In the genomic region with DNA sequence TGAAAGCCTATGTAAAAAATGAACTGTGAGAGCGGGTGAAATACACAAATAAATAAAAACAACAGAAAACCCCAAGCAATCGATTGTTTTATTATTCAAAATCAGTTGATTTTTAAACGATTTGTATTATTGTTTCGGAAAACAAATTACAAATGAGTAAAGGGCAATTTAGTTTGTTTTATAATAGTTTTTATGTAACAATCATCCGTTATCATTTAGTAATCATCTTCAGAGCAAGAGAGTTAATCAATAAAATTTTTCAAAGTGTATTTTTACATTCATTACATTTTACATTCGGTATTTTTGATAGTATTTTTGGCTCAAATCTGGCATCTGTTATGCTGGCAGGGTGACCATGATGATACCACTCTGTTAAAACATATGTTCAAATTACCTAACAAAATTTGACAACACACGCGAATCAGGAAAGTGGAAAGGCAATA, we compare ENCODE assay signal across 1 fruit fly cellular context.
A peak's percentile ranks its signal among the peaks of the same experiment; 100 is the strongest.
TF ChIP-seq lines count a peak whose summit lies in the region.

A gene (plus strand): TSS at position 384 of the 443 bp plus-strand sequence.
A gene (plus strand): TSS at position 384 of the 443 bp plus-strand sequence.

TF ChIP-seq in whole organism, embryonic, 481 proteins besides CTCF, POLR2A, EP300 and RAD21 (continued from another document and continues in another):
- TF ChIP-seq Drgx (GFP tag; IDR thresholded peaks at IDR 0.05; lab: Robert Waterston, UW) = peak; percentile 61; the same call in 1 of the 2 replicates
- no peak for TF ChIP-seq da (GFP tag; optimal IDR thresholded peaks at IDR 0.05; lab: Kevin White, UChicago)
- no peak for TF ChIP-seq Ets97D (GFP tag; optimal IDR thresholded peaks at IDR 0.05; lab: Kevin White, UChicago)
- TF ChIP-seq Meics (GFP tag; optimal IDR thresholded peaks at IDR 0.05; lab: Kevin White, UChicago) = peak; percentile 65
- peak; percentile 42; the same call in 1 of the 2 replicates for TF ChIP-seq CG10959 (GFP tag; IDR thresholded peaks at IDR 0.05; lab: Robert Waterston, UW)
- no peak for TF ChIP-seq CG7372 (GFP tag; IDR thresholded peaks at IDR 0.05; lab: Robert Waterston, UW)
- TF ChIP-seq CG2120 (GFP tag; optimal IDR thresholded peaks at IDR 0.05; lab: Kevin White, UChicago) = peak; percentile 55
- TF ChIP-seq eve (GFP tag; optimal IDR thresholded peaks at IDR 0.05; lab: Kevin White, UChicago) = no peak
- peak; percentile 9 for TF ChIP-seq salm (tag; optimal IDR thresholded peaks at IDR 0.05; lab: Kevin White, UChicago)
- peak; percentile 81 for TF ChIP-seq CG9727 (GFP tag; optimal IDR thresholded peaks at IDR 0.05; lab: Kevin White, UChicago)
- TF ChIP-seq abd-A (tag; optimal IDR thresholded peaks at IDR 0.05; lab: Kevin White, UChicago) = no peak
- TF ChIP-seq tup (GFP tag; optimal IDR thresholded peaks at IDR 0.05; lab: Kevin White, UChicago) = no peak
- TF ChIP-seq caup (GFP tag; optimal IDR thresholded peaks at IDR 0.05; lab: Kevin White, UChicago; ENCODE audit: severe bottlenecking) = peak; percentile 39
- TF ChIP-seq CG10147 (GFP tag; optimal IDR thresholded peaks at IDR 0.05; lab: Kevin White, UChicago) = peak; percentile 79
- TF ChIP-seq CG32767 (GFP tag; IDR thresholded peaks at IDR 0.05; lab: Robert Waterston, UW) = no peak
- TF ChIP-seq Dfd (GFP tag; optimal IDR thresholded peaks at IDR 0.05; lab: Kevin White, UChicago) = no peak
- peak; percentile 63 for TF ChIP-seq ind (GFP tag; optimal IDR thresholded peaks at IDR 0.05; lab: Kevin White, UChicago)
- TF ChIP-seq insv (GFP tag; optimal IDR thresholded peaks at IDR 0.05; lab: Kevin White, UChicago) = no peak
- TF ChIP-seq CG10565 (GFP tag; optimal IDR thresholded peaks at IDR 0.05; lab: Kevin White, UChicago) = peak; percentile 30
- no peak for TF ChIP-seq prd (optimal IDR thresholded peaks at IDR 0.05; lab: Kevin White, UChicago)
- TF ChIP-seq prd (GFP tag; IDR thresholded peaks at IDR 0.05; lab: Robert Waterston, UW) = peak; percentile 76
- TF ChIP-seq peb (GFP tag; IDR thresholded peaks at IDR 0.05; lab: Robert Waterston, UW) = no peak
- TF ChIP-seq CG13894 (tag; optimal IDR thresholded peaks at IDR 0.05; lab: Kevin White, UChicago) = no peak
- TF ChIP-seq CG34376 (GFP tag; optimal IDR thresholded peaks at IDR 0.05; lab: Kevin White, UChicago) = no peak
- no peak for TF ChIP-seq CG10321 (GFP tag; IDR thresholded peaks at IDR 0.05; lab: Robert Waterston, UW)
- peak; percentile 70 for TF ChIP-seq CG8388 (GFP tag; optimal IDR thresholded peaks at IDR 0.05; lab: Kevin White, UChicago)
- no peak for TF ChIP-seq sna (GFP tag; IDR thresholded peaks at IDR 0.05; lab: Robert Waterston, UW; ENCODE audit: partially characterized antibody)
- peak; percentile 81 for TF ChIP-seq zf30C (GFP tag; optimal IDR thresholded peaks at IDR 0.05; lab: Kevin White, UChicago)
- TF ChIP-seq lab (GFP tag; optimal IDR thresholded peaks at IDR 0.05; lab: Kevin White, UChicago) = peak; percentile 84
- TF ChIP-seq sisA (GFP tag; IDR thresholded peaks at IDR 0.05; lab: Robert Waterston, UW) = no peak
- TF ChIP-seq CG11456 (GFP tag; IDR thresholded peaks at IDR 0.05; lab: Robert Waterston, UW) = no peak
- TF ChIP-seq Sox102F (GFP tag; optimal IDR thresholded peaks at IDR 0.05; lab: Kevin White, UChicago) = peak; percentile 19
- TF ChIP-seq Stat92E (GFP tag; optimal IDR thresholded peaks at IDR 0.05; lab: Kevin White, UChicago) = no peak
- peak; percentile 37 for TF ChIP-seq CG5180 (GFP tag; optimal IDR thresholded peaks at IDR 0.05; lab: Kevin White, UChicago)
- no peak for TF ChIP-seq Doc2 (GFP tag; IDR thresholded peaks at IDR 0.05; lab: Robert Waterston, UW)
- TF ChIP-seq ash1 (GFP tag; optimal IDR thresholded peaks at IDR 0.05; lab: Kevin White, UChicago) = no peak
- TF ChIP-seq CG18764 (GFP tag; optimal IDR thresholded peaks at IDR 0.05; lab: Kevin White, UChicago) = peak; percentile 59
- TF ChIP-seq CG12391 (tag; optimal IDR thresholded peaks at IDR 0.05; lab: Kevin White, UChicago) = peak; percentile 43
- peak; percentile 51; the same call in 1 of the 2 replicates for TF ChIP-seq MBD-R2 (GFP tag; IDR thresholded peaks at IDR 0.05; lab: Robert Waterston, UW)
- no peak for TF ChIP-seq CG7271 (tag; optimal IDR thresholded peaks at IDR 0.05; lab: Kevin White, UChicago)
- TF ChIP-seq CG12155 (GFP tag; optimal IDR thresholded peaks at IDR 0.05; lab: Kevin White, UChicago) = peak; percentile 5
- peak; percentile 85 for TF ChIP-seq CG10979 (tag; optimal IDR thresholded peaks at IDR 0.05; lab: Kevin White, UChicago)
- peak; percentile 73 for TF ChIP-seq Hmx (GFP tag; optimal IDR thresholded peaks at IDR 0.05; lab: Kevin White, UChicago)
- TF ChIP-seq CG1792 (GFP tag; optimal IDR thresholded peaks at IDR 0.05; lab: Kevin White, UChicago) = peak; percentile 61
- TF ChIP-seq NC2α (GFP tag; optimal IDR thresholded peaks at IDR 0.05; lab: Kevin White, UChicago) = no peak
- peak; percentile 76 for TF ChIP-seq CG17359 (tag; optimal IDR thresholded peaks at IDR 0.05; lab: Kevin White, UChicago)
- TF ChIP-seq CG7786 (GFP tag; optimal IDR thresholded peaks at IDR 0.05; lab: Kevin White, UChicago) = no peak
- 0 out of 3 replicates have a peak, but pooled peaks have one; percentile 57 for TF ChIP-seq CG2199 (GFP tag; IDR thresholded peaks at IDR 0.05; lab: Robert Waterston, UW)
- TF ChIP-seq Nf-YB (GFP tag; optimal IDR thresholded peaks at IDR 0.05; lab: Kevin White, UChicago) = no peak
- TF ChIP-seq Ets65A (GFP tag; lab: Kevin White, UChicago) = no peak
- TF ChIP-seq Ravus (GFP tag; IDR thresholded peaks at IDR 0.05; lab: Robert Waterston, UW) = no peak
- no peak for TF ChIP-seq jing (GFP tag; optimal IDR thresholded peaks at IDR 0.05; lab: Kevin White, UChicago)
- no peak for TF ChIP-seq CG13123 (GFP tag; optimal IDR thresholded peaks at IDR 0.05; lab: Kevin White, UChicago)
- no peak for TF ChIP-seq Hr39 (optimal IDR thresholded peaks at IDR 0.05; lab: Kevin White, UChicago)
- no peak for TF ChIP-seq CG13775 (GFP tag; optimal IDR thresholded peaks at IDR 0.05; lab: Kevin White, UChicago)
- no peak for TF ChIP-seq CG7928 (GFP tag; optimal IDR thresholded peaks at IDR 0.05; lab: Kevin White, UChicago)
- TF ChIP-seq Camta (GFP tag; optimal IDR thresholded peaks at IDR 0.05; lab: Kevin White, UChicago) = no peak
- no peak for TF ChIP-seq Gsc (GFP tag; IDR thresholded peaks at IDR 0.05; lab: Robert Waterston, UW)
- peak; percentile 47 to 97 for TF ChIP-seq Pdp1 (GFP tag; optimal IDR thresholded peaks at IDR 0.05; lab: Kevin White, UChicago)
- peak; percentile 74 for TF ChIP-seq Ada2b (GFP tag; IDR thresholded peaks at IDR 0.05; lab: Robert Waterston, UW)
- no peak for TF ChIP-seq H15 (GFP tag; IDR thresholded peaks at IDR 0.05; lab: Robert Waterston, UW)
- no peak for TF ChIP-seq tna (GFP tag; IDR thresholded peaks at IDR 0.05; lab: Robert Waterston, UW; ENCODE audit: partially characterized antibody)
- TF ChIP-seq Poxn (GFP tag; IDR thresholded peaks at IDR 0.05; lab: Robert Waterston, UW) = no peak
- no peak for TF ChIP-seq CG4404 (GFP tag; IDR thresholded peaks at IDR 0.05; lab: Robert Waterston, UW)
- TF ChIP-seq NC2β (GFP tag; optimal IDR thresholded peaks at IDR 0.05; lab: Kevin White, UChicago) = peak; percentile 68
- TF ChIP-seq al (GFP tag; IDR thresholded peaks at IDR 0.05; lab: Robert Waterston, UW) = 0 out of 2 replicates have a peak, but pooled peaks have one; percentile 35
- no peak for TF ChIP-seq HLH4C (GFP tag; IDR thresholded peaks at IDR 0.05; lab: Robert Waterston, UW; ENCODE audit: partially characterized antibody)
- TF ChIP-seq CG1832 (GFP tag; optimal IDR thresholded peaks at IDR 0.05; lab: Kevin White, UChicago) = no peak
- TF ChIP-seq CG8281 (tag; optimal IDR thresholded peaks at IDR 0.05; lab: Kevin White, UChicago) = no peak
- peak; percentile 47 for TF ChIP-seq CG6854 (GFP tag; optimal IDR thresholded peaks at IDR 0.05; lab: Kevin White, UChicago)
- peak; percentile 83 for TF ChIP-seq fd96Cb (tag; optimal IDR thresholded peaks at IDR 0.05; lab: Kevin White, UChicago)
- TF ChIP-seq Dek (tag; optimal IDR thresholded peaks at IDR 0.05; lab: Kevin White, UChicago) = peak; percentile 18
- TF ChIP-seq Abd-B (GFP tag; optimal IDR thresholded peaks at IDR 0.05; lab: Kevin White, UChicago) = no peak
- no peak for TF ChIP-seq CoRest (tag; optimal IDR thresholded peaks at IDR 0.05; lab: Kevin White, UChicago)
- 0 out of 2 replicates have a peak, but pooled peaks have one; percentile 3 for TF ChIP-seq H2.0 (GFP tag; IDR thresholded peaks at IDR 0.05; lab: Robert Waterston, UW)
- TF ChIP-seq fd64A (GFP tag; optimal IDR thresholded peaks at IDR 0.05; lab: Kevin White, UChicago) = no peak
- no peak for TF ChIP-seq CG10462 (GFP tag; optimal IDR thresholded peaks at IDR 0.05; lab: Kevin White, UChicago)
- peak; percentile 82 for TF ChIP-seq CG13624 (GFP tag; optimal IDR thresholded peaks at IDR 0.05; lab: Kevin White, UChicago)
- peak; percentile 38; the same call in 1 of the 2 replicates for TF ChIP-seq Rfx (GFP tag; IDR thresholded peaks at IDR 0.05; lab: Robert Waterston, UW)
- peak; percentile 9 for TF ChIP-seq CG2116 (GFP tag; optimal IDR thresholded peaks at IDR 0.05; lab: Kevin White, UChicago)
- peak; percentile 24 for TF ChIP-seq Jarid2 (GFP tag; optimal IDR thresholded peaks at IDR 0.05; lab: Kevin White, UChicago)
- TF ChIP-seq sr (GFP tag; IDR thresholded peaks at IDR 0.05; lab: Robert Waterston, UW) = no peak; the same call in 2 of the 3 replicates
- peak; percentile 41; the same call in 1 of the 3 replicates for TF ChIP-seq Mrtf (GFP tag; IDR thresholded peaks at IDR 0.05; lab: Robert Waterston, UW)
- no peak for TF ChIP-seq CG31224 (GFP tag; IDR thresholded peaks at IDR 0.05; lab: Robert Waterston, UW)
- no peak for TF ChIP-seq NFAT (GFP tag; IDR thresholded peaks at IDR 0.05; lab: Robert Waterston, UW)
- no peak for TF ChIP-seq Hey (tag; optimal IDR thresholded peaks at IDR 0.05; lab: Kevin White, UChicago)
- peak; percentile 86 for TF ChIP-seq gem (tag; optimal IDR thresholded peaks at IDR 0.05; lab: Kevin White, UChicago)
- peak; percentile 70 for TF ChIP-seq CG6689 (GFP tag; IDR thresholded peaks at IDR 0.05; lab: Robert Waterston, UW)
- no peak for TF ChIP-seq otp (GFP tag; IDR thresholded peaks at IDR 0.05; lab: Robert Waterston, UW)
- no peak for TF ChIP-seq Oli (tag; optimal IDR thresholded peaks at IDR 0.05; lab: Kevin White, UChicago)
- TF ChIP-seq bsh (GFP tag; optimal IDR thresholded peaks at IDR 0.05; lab: Kevin White, UChicago) = peak in 1 of 2 experiments; percentile 43
- no peak for TF ChIP-seq Dref (GFP tag; IDR thresholded peaks at IDR 0.05; lab: Robert Waterston, UW)
- no peak for TF ChIP-seq CG8290 (GFP tag; optimal IDR thresholded peaks at IDR 0.05; lab: Kevin White, UChicago)
- TF ChIP-seq CG8290 (tag; optimal IDR thresholded peaks at IDR 0.05; lab: Kevin White, UChicago) = no peak
- TF ChIP-seq Usf (GFP tag; optimal IDR thresholded peaks at IDR 0.05; lab: Kevin White, UChicago) = no peak
- no peak for TF ChIP-seq MTF-1 (GFP tag; optimal IDR thresholded peaks at IDR 0.05; lab: Kevin White, UChicago; ENCODE audit: borderline replicate concordance)
- peak; percentile 70 for TF ChIP-seq CG34422 (GFP tag; IDR thresholded peaks at IDR 0.05; lab: Robert Waterston, UW)
- no peak for TF ChIP-seq CG11560 (tag; IDR thresholded peaks at IDR 0.05; lab: Robert Waterston, UW)
- no peak for TF ChIP-seq kni (GFP tag; optimal IDR thresholded peaks at IDR 0.05; lab: Kevin White, UChicago)
- peak; percentile 83 for TF ChIP-seq dmrt99B (tag; optimal IDR thresholded peaks at IDR 0.05; lab: Kevin White, UChicago)
- peak; percentile 33 for TF ChIP-seq stwl (tag; optimal IDR thresholded peaks at IDR 0.05; lab: Kevin White, UChicago)
- TF ChIP-seq yki (optimal IDR thresholded peaks at IDR 0.05; lab: Kevin White, UChicago) = no peak
- peak; percentile 80 for TF ChIP-seq CG2712 (tag; optimal IDR thresholded peaks at IDR 0.05; lab: Kevin White, UChicago)
- TF ChIP-seq CG10274 (GFP tag; optimal IDR thresholded peaks at IDR 0.05; lab: Kevin White, UChicago) = no peak
- TF ChIP-seq btn (GFP tag; optimal IDR thresholded peaks at IDR 0.05; lab: Kevin White, UChicago) = no peak
- 0 out of 2 replicates have a peak, but pooled peaks have one; percentile 35 for TF ChIP-seq chm (GFP tag; IDR thresholded peaks at IDR 0.05; lab: Robert Waterston, UW)
- peak; percentile 87 for TF ChIP-seq bab2 (GFP tag; optimal IDR thresholded peaks at IDR 0.05; lab: Kevin White, UChicago)
- TF ChIP-seq Xbp1 (GFP tag; optimal IDR thresholded peaks at IDR 0.05; lab: Kevin White, UChicago) = peak; percentile 36
- peak; percentile 36; the same call in 1 of the 2 replicates for TF ChIP-seq Atf6 (GFP tag; IDR thresholded peaks at IDR 0.05; lab: Robert Waterston, UW)
- TF ChIP-seq psq (GFP tag; optimal IDR thresholded peaks at IDR 0.05; lab: Kevin White, UChicago) = no peak
- no peak for TF ChIP-seq CG34224 (GFP tag; IDR thresholded peaks at IDR 0.05; lab: Robert Waterston, UW; ENCODE audit: partially characterized antibody)
- peak; percentile 60 for TF ChIP-seq Dad (GFP tag; optimal IDR thresholded peaks at IDR 0.05; lab: Kevin White, UChicago)
- TF ChIP-seq Hr51 (GFP tag; optimal IDR thresholded peaks at IDR 0.05; lab: Kevin White, UChicago) = no peak
- TF ChIP-seq kay (GFP tag; optimal IDR thresholded peaks at IDR 0.05; lab: Kevin White, UChicago) = peak; percentile 67
- TF ChIP-seq dysf (GFP tag; IDR thresholded peaks at IDR 0.05; lab: Robert Waterston, UW) = peak; percentile 38; the same call in 1 of the 3 replicates
- peak; percentile 27 for TF ChIP-seq Dp (GFP tag; optimal IDR thresholded peaks at IDR 0.05; lab: Kevin White, UChicago)
- no peak for TF ChIP-seq CG6813 (GFP tag; optimal IDR thresholded peaks at IDR 0.05; lab: Kevin White, UChicago)
- TF ChIP-seq crc (GFP tag; optimal IDR thresholded peaks at IDR 0.05; lab: Kevin White, UChicago) = no peak
- TF ChIP-seq BtbVII (GFP tag; optimal IDR thresholded peaks at IDR 0.05; lab: Kevin White, UChicago) = peak; percentile 61
- no peak for TF ChIP-seq ssp (GFP tag; IDR thresholded peaks at IDR 0.05; lab: Robert Waterston, UW)
- peak; percentile 78 for TF ChIP-seq lmd (GFP tag; IDR thresholded peaks at IDR 0.05; lab: Robert Waterston, UW)
- no peak for TF ChIP-seq Mes4 (GFP tag; optimal IDR thresholded peaks at IDR 0.05; lab: Kevin White, UChicago)
- peak; percentile 75 for TF ChIP-seq ranshi (GFP tag; IDR thresholded peaks at IDR 0.05; lab: Robert Waterston, UW)
- no peak for TF ChIP-seq CG4617 (GFP tag; optimal IDR thresholded peaks at IDR 0.05; lab: Kevin White, UChicago; ENCODE audit: borderline replicate concordance)
- TF ChIP-seq jigr1 (GFP tag; IDR thresholded peaks at IDR 0.05; lab: Robert Waterston, UW) = 0 out of 3 replicates have a peak, but pooled peaks have one; percentile 33
- peak; percentile 58 for TF ChIP-seq sob (GFP tag; IDR thresholded peaks at IDR 0.05; lab: Robert Waterston, UW)
- TF ChIP-seq cato (GFP tag; optimal IDR thresholded peaks at IDR 0.05; lab: Kevin White, UChicago; ENCODE audit: borderline replicate concordance) = no peak
